Worm (Caenorhabditis elegans): Measurements from ENCODE around the gene D2096.13.
A peak's percentile ranks its signal among the peaks of the same experiment; 100 is the strongest.

D2096.13 gene

ce11 chrIV:8318799-8319198, 39.6 kb downstream of the D2096.13 start:
- TF ChIP-seq ama-1 (optimal IDR thresholded peaks at IDR 0.05), result no peak
- no peak for TF ChIP-seq zip-2 (tag; optimal IDR thresholded peaks at IDR 0.05)
- TF ChIP-seq ceh-32 (tag; optimal IDR thresholded peaks at IDR 0.05; ENCODE audit: poor library complexity), result no peak
- no peak for TF ChIP-seq D1046.2 (GFP tag; IDR thresholded peaks at IDR 0.05)
- TF ChIP-seq daf-12 (tag; optimal IDR thresholded peaks at IDR 0.05), result no peak
- no peak for TF ChIP-seq Y105C5A.15 (GFP tag; IDR thresholded peaks at IDR 0.05)
- no peak for TF ChIP-seq snpc-1.2 (GFP tag; IDR thresholded peaks at IDR 0.05)

- peak; percentile 59; the same call in 1 of the 2 replicates for TF ChIP-seq php-3 (GFP tag; IDR thresholded peaks at IDR 0.05)
- TF ChIP-seq F37D6.2 (tag; optimal IDR thresholded peaks at IDR 0.05), result no peak
Observed at ce11 chrIV:8317800-8318199, 40.6 kb downstream of the D2096.13 start.

- TF ChIP-seq Y75B8A.6 (GFP tag; IDR thresholded peaks at IDR 0.05), result no peak
- TF ChIP-seq nhr-28 (tag; optimal IDR thresholded peaks at IDR 0.05), result no peak
- no peak for TF ChIP-seq fkh-10 (GFP tag; optimal IDR thresholded peaks at IDR 0.05)
- no peak for TF ChIP-seq nhr-11 (tag; optimal IDR thresholded peaks at IDR 0.05)
- TF ChIP-seq tag-97 (GFP tag; IDR thresholded peaks at IDR 0.05), result no peak
- no peak for TF ChIP-seq ceh-20 (GFP tag; IDR thresholded peaks at IDR 0.05)
- no peak for TF ChIP-seq lim-7 (GFP tag; IDR thresholded peaks at IDR 0.05)
- TF ChIP-seq jun-1 (tag; optimal IDR thresholded peaks at IDR 0.05), result no peak
- TF ChIP-seq F10B5.3 (tag; optimal IDR thresholded peaks at IDR 0.05), result no peak
- TF ChIP-seq nhr-237 (tag; optimal IDR thresholded peaks at IDR 0.05), result no peak
- no peak for TF ChIP-seq nhr-48 (tag; optimal IDR thresholded peaks at IDR 0.05)
- TF ChIP-seq dmd-9 (GFP tag; IDR thresholded peaks at IDR 0.05), result no peak
- TF ChIP-seq ceh-82 (tag; optimal IDR thresholded peaks at IDR 0.05), result no peak
- no peak for TF ChIP-seq lin-13 (GFP tag; optimal IDR thresholded peaks at IDR 0.05)
- TF ChIP-seq egl-43 (GFP tag; IDR thresholded peaks at IDR 0.05), result no peak
Observed at ce11 chrIV:8312846-8313245, 45.5 kb downstream of the D2096.13 start, which contains the start of gene F35H10.10. Gene F35H10.10, minus strand, starts transcription at chrIV:8312946.

- TF ChIP-seq spr-1 (tag; optimal IDR thresholded peaks at IDR 0.05) (no peak), daf-12 (tag; optimal IDR thresholded peaks at IDR 0.05) (no peak), ceh-82 (tag; optimal IDR thresholded peaks at IDR 0.05) (no peak), aha-1 (tag) (peak; percentile 79), nhr-77 (tag; optimal IDR thresholded peaks at IDR 0.05) (no peak)
Observed at ce11 chrIV:8312105-8312504, 46.3 kb downstream of the D2096.13 start.
